Fruit fly (Drosophila melanogaster): ENCODE measurements around the gene CG9515.

- TF ChIP-seq Clk (GFP tag; optimal IDR thresholded peaks at IDR 0.05) (no peak), CG1620 (GFP tag; optimal IDR thresholded peaks at IDR 0.05) (no peak), kay (GFP tag; ENCODE audit: borderline replicate concordance) (no peak), cic (GFP tag; optimal IDR thresholded peaks at IDR 0.05) (no peak), Crg-1 (GFP tag; optimal IDR thresholded peaks at IDR 0.05) (no peak)
These were observed 5.6 kb upstream of the CG9515 start for dm6 chr2L:8948650-8949049.

All from whole organism, adult.